Fruit fly (Drosophila melanogaster) whole organism, wandering third instar larva: ENCODE data around the gene KP78b.

Source experiments
- Dfd ChIP-seq: fragments of >200 bp; optimal IDR thresholded peaks from 2 replicates; lab custom pipeline; 2017; ENCODE audit warnings: missing biosample characterization, missing genetic modification characterization
- GATAd ChIP-seq: sonication (Bioruptor generic); optimal IDR thresholded peaks from 2 replicates; lab custom pipeline; 2016; ENCODE audit warnings: missing biosample characterization, missing genetic modification characterization
- Hnf4 ChIP-seq: fragments of 200-800 bp; sonication (Bioruptor generic); optimal IDR thresholded peaks from 2 replicates; lab custom pipeline; 2016; ENCODE audit warnings: missing biosample characterization, mild to moderate bottlenecking, missing genetic modification characterization
- dmrt93B ChIP-seq: fragments of 200-800 bp; sonication (Bioruptor generic); optimal IDR thresholded peaks from 2 replicates; lab custom pipeline; 2018; ENCODE audit warnings: missing biosample characterization, mild to moderate bottlenecking, missing genetic modification characterization
- psq ChIP-seq: fragments of 200-800 bp; sonication (Bioruptor generic); optimal IDR thresholded peaks from 3 replicates; lab custom pipeline; 2017; ENCODE audit warnings: missing biosample characterization, mild to moderate bottlenecking, missing genetic modification characterization, moderate library complexity
- usp ChIP-seq: fragments of >200 bp; optimal IDR thresholded peaks from 2 replicates; lab custom pipeline; 2017; ENCODE audit warnings: missing biosample characterization, missing genetic modification characterization

- TF ChIP-seq usp (GFP tag; lab: Kevin White, UChicago) (no peak), Dfd (no peak), psq (no peak), dmrt93B (GFP tag; lab: Kevin White, UChicago) (no peak), GATAd (no peak), Hnf4 (GFP tag; lab: Kevin White, UChicago) (no peak)
Measured at dm6 chr3R:11302936-11303335, 50.0 kb downstream of the KP78b start.
